Fruit fly (Drosophila melanogaster) whole organism, prepupa: Measurements from ENCODE around the gene lilli.

Experiments used
- Blimp-1 ChIP-seq: fragments of 200-800 bp; sonication (Bioruptor generic); optimal IDR thresholded peaks from 3 replicates; lab custom pipeline; 2017; ENCODE audit warnings: missing biosample characterization, missing genetic modification characterization, mild to moderate bottlenecking, moderate library complexity, missing genetic modification reagents
- CG10631 ChIP-seq: fragments of 200-800 bp; sonication (Bioruptor generic); optimal IDR thresholded peaks from 2 replicates; lab custom pipeline; 2016; ENCODE audit warnings: missing biosample characterization, missing genetic modification characterization
- CG10669 ChIP-seq: fragments of 200-800 bp; sonication (Bioruptor generic); optimal IDR thresholded peaks from 3 replicates; lab custom pipeline; 2018; ENCODE audit warnings: missing biosample characterization, mild to moderate bottlenecking, missing genetic modification characterization, moderate library complexity
- CG11294 ChIP-seq: fragments of 200-800 bp; sonication (Bioruptor generic); IDR thresholded peaks from 2 replicates; pipeline ENCODE4 v1.3.6; 2022; ENCODE audit warnings: missing biosample characterization, missing genetic modification characterization
- CG11762 ChIP-seq: fragments of 200-800 bp; sonication (Bioruptor generic); optimal IDR thresholded peaks from 3 replicates; lab custom pipeline; 2016; ENCODE audit warnings: missing biosample characterization, missing genetic modification characterization; ENCODE audit not compliant: insufficient read depth
- CG11902 ChIP-seq: fragments of 200-800 bp; sonication (Bioruptor generic); optimal IDR thresholded peaks from 3 replicates; lab custom pipeline; 2016; ENCODE audit warnings: missing biosample characterization, missing genetic modification characterization
- CG15336 ChIP-seq: fragments of 200-800 bp; sonication (Bioruptor generic); IDR thresholded peaks from 2 replicates; pipeline ENCODE4 v1.3.6; 2022; ENCODE audit warnings: missing biosample characterization, missing genetic modification characterization
- CG1621 ChIP-seq: fragments of 200-800 bp; sonication (Bioruptor generic); optimal IDR thresholded peaks from 3 replicates; lab custom pipeline; 2018; ENCODE audit warnings: missing biosample characterization, mild to moderate bottlenecking, missing genetic modification characterization
- CG16779 ChIP-seq: fragments of 200-800 bp; sonication (Bioruptor generic); optimal IDR thresholded peaks from 3 replicates; lab custom pipeline; 2017; ENCODE audit warnings: missing biosample characterization, mild to moderate bottlenecking, missing genetic modification characterization
- CG3032 ChIP-seq: fragments of 200-800 bp; optimal IDR thresholded peaks from 2 replicates; lab custom pipeline; 2019; ENCODE audit warnings: missing biosample characterization, mild to moderate bottlenecking, missing genetic modification characterization, moderate library complexity
- CG34406 ChIP-seq: fragments of 200-800 bp; sonication (Bioruptor generic); optimal IDR thresholded peaks from 3 replicates; lab custom pipeline; 2016; ENCODE audit warnings: missing biosample characterization, missing genetic modification characterization
- CG3919 ChIP-seq: fragments of 200-800 bp; sonication (Bioruptor generic); optimal IDR thresholded peaks from 3 replicates; lab custom pipeline; 2016; ENCODE audit warnings: missing biosample characterization, missing genetic modification characterization
- CG4318 ChIP-seq: fragments of 200-800 bp; sonication (Bioruptor generic); optimal IDR thresholded peaks from 3 replicates; lab custom pipeline; 2017; ENCODE audit warnings: missing biosample characterization, mild to moderate bottlenecking, missing genetic modification characterization
- CG6792 ChIP-seq: fragments of 200-800 bp; sonication (Bioruptor generic); optimal IDR thresholded peaks from 3 replicates; lab custom pipeline; 2016; ENCODE audit warnings: missing biosample characterization, missing genetic modification characterization
- CG6854 ChIP-seq: fragments of 200-800 bp; sonication (Bioruptor generic); optimal IDR thresholded peaks from 2 replicates; lab custom pipeline; 2017; ENCODE audit warnings: missing biosample characterization, mild to moderate bottlenecking, missing genetic modification characterization
- CG7368 ChIP-seq: fragments of 200-800 bp; sonication (Bioruptor generic); optimal IDR thresholded peaks from 3 replicates; lab custom pipeline; 2016; ENCODE audit warnings: missing biosample characterization, missing genetic modification characterization
- CG8119 ChIP-seq: fragments of 200-800 bp; sonication (Bioruptor generic); IDR thresholded peaks from 3 replicates; pipeline ENCODE4 v1.3.6; 2022; ENCODE audit warnings: missing biosample characterization, missing genetic modification characterization
- CG8319 ChIP-seq: fragments of 200-800 bp; sonication (Bioruptor generic); optimal IDR thresholded peaks from 3 replicates; lab custom pipeline; 2016; ENCODE audit warnings: missing biosample characterization, missing genetic modification characterization
- CG8632 ChIP-seq: fragments of 200-800 bp; sonication (Bioruptor generic); optimal IDR thresholded peaks from 3 replicates; lab custom pipeline; 2016; ENCODE audit warnings: missing biosample characterization, missing genetic modification characterization
- CG9139 ChIP-seq: fragments of 200-800 bp; sonication (Bioruptor generic); optimal IDR thresholded peaks from 3 replicates; lab custom pipeline; 2017; ENCODE audit warnings: missing biosample characterization, mild to moderate bottlenecking, missing genetic modification characterization
- Eip78C ChIP-seq: fragments of 200-800 bp; sonication (Bioruptor generic); peaks from one replicate; lab custom pipeline; 2016; ENCODE audit warnings: missing biosample characterization, missing genetic modification characterization
- Eip93F ChIP-seq: fragments of 200-800 bp; sonication (Bioruptor generic); optimal IDR thresholded peaks from 2 replicates; lab custom pipeline; 2016; ENCODE audit warnings: missing biosample characterization, mild to moderate bottlenecking, missing genetic modification characterization
- Ets21C ChIP-seq: fragments of 200-800 bp; sonication (Bioruptor generic); optimal IDR thresholded peaks from 3 replicates; lab custom pipeline; 2016; ENCODE audit warnings: missing biosample characterization, missing genetic modification characterization
- Ets96B ChIP-seq: fragments of 200-800 bp; optimal IDR thresholded peaks from 2 replicates; lab custom pipeline; 2019; ENCODE audit warnings: missing biosample characterization, mild to moderate bottlenecking, missing genetic modification characterization, moderate library complexity
- Hr38 ChIP-seq: sonication (Bioruptor generic); optimal IDR thresholded peaks from 2 replicates; lab custom pipeline; 2016; ENCODE audit warnings: missing biosample characterization, missing genetic modification characterization
- Hr4 ChIP-seq: fragments of 200-800 bp; sonication (Bioruptor generic); optimal IDR thresholded peaks from 3 replicates; lab custom pipeline; 2016; ENCODE audit warnings: missing biosample characterization, missing genetic modification characterization
- Met ChIP-seq: fragments of 200-800 bp; sonication (Bioruptor generic); optimal IDR thresholded peaks from 3 replicates; lab custom pipeline; 2016; ENCODE audit warnings: missing biosample characterization, missing genetic modification characterization
- OdsH ChIP-seq: fragments of 200-800 bp; sonication (Bioruptor generic); optimal IDR thresholded peaks from 3 replicates; lab custom pipeline; 2016; ENCODE audit warnings: missing biosample characterization, missing genetic modification characterization
- Smox ChIP-seq: fragments of 200-800 bp; sonication (Bioruptor generic); optimal IDR thresholded peaks from 3 replicates; lab custom pipeline; 2016; ENCODE audit warnings: missing biosample characterization, missing genetic modification characterization
- Sox102F ChIP-seq: fragments of 200-800 bp; sonication (Bioruptor generic); optimal IDR thresholded peaks from 2 replicates; lab custom pipeline; 2016; ENCODE audit warnings: missing biosample characterization, mild to moderate bottlenecking, missing genetic modification characterization
- Sox14 ChIP-seq: fragments of 200-800 bp; sonication (Bioruptor generic); optimal IDR thresholded peaks from 3 replicates; lab custom pipeline; 2016; ENCODE audit warnings: missing biosample characterization, missing genetic modification characterization
- Sox15 ChIP-seq: fragments of 200-800 bp; sonication (Bioruptor generic); optimal IDR thresholded peaks from 3 replicates; lab custom pipeline; 2016; ENCODE audit warnings: missing biosample characterization, missing genetic modification characterization
- achi ChIP-seq: fragments of 200-800 bp; sonication (Bioruptor generic); optimal IDR thresholded peaks from 3 replicates; lab custom pipeline; 2016; ENCODE audit warnings: missing biosample characterization, missing genetic modification characterization
- dac ChIP-seq: fragments of 200-800 bp; sonication (Bioruptor generic); optimal IDR thresholded peaks from 2 replicates; lab custom pipeline; 2017; ENCODE audit warnings: missing biosample characterization, mild to moderate bottlenecking, missing genetic modification characterization
- dsx ChIP-seq: fragments of 200-800 bp; optimal IDR thresholded peaks from 3 replicates; lab custom pipeline; 2019; ENCODE audit warnings: missing biosample characterization, mild to moderate bottlenecking, missing genetic modification characterization, moderate library complexity; ENCODE audit not compliant: poor library complexity, severe bottlenecking
- eg ChIP-seq: fragments of 200-800 bp; sonication (Bioruptor generic); IDR thresholded peaks from 3 replicates; pipeline ENCODE4 v1.3.6; 2022; ENCODE audit warnings: missing biosample characterization, missing genetic modification characterization
- fd59A ChIP-seq: fragments of 200-800 bp; sonication (Bioruptor generic); optimal IDR thresholded peaks from 2 replicates; lab custom pipeline; 2017; ENCODE audit warnings: missing biosample characterization, mild to moderate bottlenecking, missing genetic modification characterization, missing genetic modification reagents
- fd85E ChIP-seq: fragments of 200-800 bp; sonication (Bioruptor generic); optimal IDR thresholded peaks from 3 replicates; lab custom pipeline; 2016; ENCODE audit warnings: missing biosample characterization, missing genetic modification characterization
- fkh ChIP-seq: fragments of 200-800 bp; sonication (Bioruptor generic); optimal IDR thresholded peaks from 3 replicates; lab custom pipeline; 2017; ENCODE audit warnings: missing biosample characterization, mild to moderate bottlenecking, missing genetic modification characterization, moderate library complexity
- lz ChIP-seq: fragments of 200-800 bp; sonication (Bioruptor generic); optimal IDR thresholded peaks from 3 replicates; lab custom pipeline; 2016; ENCODE audit warnings: missing biosample characterization, missing genetic modification characterization
- pdm3 ChIP-seq: fragments of 200-800 bp; sonication (Bioruptor generic); optimal IDR thresholded peaks from 3 replicates; lab custom pipeline; 2016; ENCODE audit warnings: missing biosample characterization, missing genetic modification characterization
- salr ChIP-seq, 2 experiments: fragments of 200-800 bp; sonication (Bioruptor generic); optimal IDR thresholded peaks; 3 replicates each; lab custom pipeline; 2016 to 2018; ENCODE audit warnings: missing biosample characterization in 2 of 2, missing genetic modification characterization in 2 of 2, mild to moderate bottlenecking in 1 of 2
- ss ChIP-seq, 2 experiments: fragments of 200-800 bp; sonication (Bioruptor generic); optimal IDR thresholded peaks; 2 replicates in 1 of 2; 3 replicates in 1 of 2; lab custom pipeline; 2017 to 2018; ENCODE audit warnings: mild to moderate bottlenecking in 2 of 2, missing biosample characterization in 2 of 2, missing genetic modification characterization in 2 of 2, moderate library complexity in 1 of 2
- svp ChIP-seq: fragments of 200-800 bp; sonication (Bioruptor generic); peaks from one replicate; lab custom pipeline; 2016; ENCODE audit warnings: missing biosample characterization, missing genetic modification characterization
- topi ChIP-seq: fragments of 200-800 bp; sonication (Bioruptor generic); optimal IDR thresholded peaks from 3 replicates; lab custom pipeline; 2016; ENCODE audit warnings: missing biosample characterization, missing genetic modification characterization
- vri ChIP-seq: fragments of 200-800 bp; sonication (Bioruptor generic); optimal IDR thresholded peaks from 3 replicates; lab custom pipeline; 2016; ENCODE audit warnings: missing biosample characterization, mild to moderate bottlenecking, missing genetic modification characterization

lilli gene

DNA sequence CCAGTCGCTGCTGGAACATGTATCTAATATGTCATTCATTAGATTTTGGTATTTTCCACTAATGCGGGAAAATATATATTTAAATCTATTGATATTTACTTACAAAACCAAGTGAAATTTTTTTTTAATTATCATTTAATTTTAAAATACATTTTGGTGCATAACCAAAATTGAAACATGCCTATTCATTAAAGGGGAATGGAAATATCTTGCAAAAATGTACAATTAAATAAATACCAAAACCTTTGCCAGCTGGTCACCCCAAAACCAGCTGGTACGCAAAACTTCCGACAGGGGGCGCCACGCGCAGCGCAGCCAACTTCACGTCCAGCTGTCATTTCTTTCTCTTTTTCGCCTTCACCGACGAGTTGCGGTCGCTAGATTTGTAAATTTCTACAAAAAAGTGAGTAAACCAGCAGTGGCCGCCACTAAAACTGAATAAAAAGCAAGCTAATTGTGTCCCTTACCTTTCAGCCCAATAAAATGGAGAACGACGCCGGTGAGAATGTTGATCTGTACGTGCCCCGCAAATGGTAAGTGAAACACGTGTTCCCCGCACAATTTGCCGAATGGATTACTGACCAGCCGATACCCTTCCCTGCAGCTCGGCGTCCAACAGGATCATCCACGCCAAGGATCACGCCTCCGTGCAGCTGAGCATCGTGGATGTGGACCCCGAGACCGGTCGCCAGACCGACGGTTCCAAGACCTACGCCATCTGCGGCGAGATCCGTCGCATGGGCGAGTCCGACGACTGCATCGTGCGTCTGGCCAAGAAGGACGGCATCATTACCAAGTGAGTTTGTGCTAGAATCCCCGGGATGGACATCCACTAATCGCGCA lies 29.7 kb upstream of the lilli start, which contains the start of the genes CG3104 and RpS21 (continued):
- TF ChIP-seq CG8119 (GFP tag; lab: Robert Waterston, UW) (no peak), fkh (GFP tag; lab: Kevin White, UChicago) (peak; percentile 73), dac (peak; percentile 51), Hr4 (GFP tag; lab: Kevin White, UChicago) (peak; percentile 23), CG8319 (GFP tag; lab: Kevin White, UChicago) (peak; percentile 51), topi (GFP tag; lab: Kevin White, UChicago) (peak; percentile 71), Sox15 (GFP tag; lab: Kevin White, UChicago) (peak; percentile 60), Eip93F (GFP tag; lab: Kevin White, UChicago) (peak; percentile 79), CG3032 (tag; lab: Kevin White, UChicago) (peak; percentile 70), Smox (peak; percentile 65)

DNA sequence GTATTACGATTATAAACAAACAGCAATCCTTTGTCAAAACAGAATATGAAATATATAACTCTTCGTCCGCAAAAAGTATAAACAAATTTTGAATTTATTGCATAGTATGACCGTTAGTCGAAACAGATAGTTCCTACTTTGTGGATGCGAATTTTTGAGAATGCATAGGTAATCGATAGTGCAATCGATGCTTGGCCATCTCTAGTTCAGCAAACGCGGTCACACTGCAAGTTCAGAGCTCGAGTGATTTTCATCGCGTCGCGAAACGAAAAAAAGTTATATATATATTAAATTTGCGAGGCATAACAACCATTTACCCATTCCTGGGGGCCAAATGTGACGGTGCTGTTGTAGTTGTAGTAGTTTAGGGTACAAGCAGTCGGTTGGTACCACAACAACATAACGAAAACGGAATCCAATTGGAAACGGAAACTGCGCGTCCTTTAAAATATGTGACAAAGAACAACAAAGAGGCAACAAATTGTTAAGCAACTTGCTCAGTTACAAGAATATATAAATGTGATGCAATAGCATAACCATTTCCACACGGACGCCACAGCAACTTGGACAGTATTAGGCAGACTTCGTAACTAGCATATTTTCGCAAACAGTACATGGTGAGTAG lies 28.7 kb upstream of the lilli start, which contains the start of gene CG2991:
Gene CG2991, plus strand, starts transcription at position 205 of the 625 bp plus-strand sequence.
- TF ChIP-seq Sox15 (GFP tag; lab: Kevin White, UChicago) (no peak), CG1621 (tag; lab: Kevin White, UChicago) (no peak), CG6792 (no peak), Eip93F (GFP tag; lab: Kevin White, UChicago) (peak; percentile 61), Sox102F (GFP tag; lab: Kevin White, UChicago) (peak; percentile 58), CG16779 (tag; lab: Kevin White, UChicago) (no peak), CG10669 (GFP tag; lab: Kevin White, UChicago) (no peak), Hr38 (GFP tag; lab: Kevin White, UChicago) (no peak), CG15336 (peak; percentile 12; the same call in 1 of the 2 replicates), Blimp-1 (no peak), dsx (GFP tag; lab: Kevin White, UChicago) (peak; percentile 75), CG11902 (GFP tag; lab: Kevin White, UChicago) (no peak), CG8632 (no peak), CG9139 (GFP tag; lab: Kevin White, UChicago) (no peak), fd85E (GFP tag; lab: Kevin White, UChicago) (no peak), dac (no peak), Smox (peak; percentile 0), fkh (GFP tag; lab: Kevin White, UChicago) (no peak), CG8119 (GFP tag; lab: Robert Waterston, UW) (no peak), CG34406 (GFP tag; lab: Kevin White, UChicago) (no peak), vri (GFP tag; lab: Kevin White, UChicago) (peak; percentile 78), Ets96B (tag; lab: Kevin White, UChicago) (peak; percentile 3), CG3919 (peak; percentile 2), eg (GFP tag; lab: Robert Waterston, UW) (no peak), Ets21C (no peak), CG11294 (GFP tag; lab: Robert Waterston, UW) (no peak), salr (GFP tag; optimal IDR thresholded peaks at IDR 0.05; lab: Kevin White, UChicago) (no peak), CG7368 (GFP tag; lab: Kevin White, UChicago) (no peak), achi (GFP tag; lab: Kevin White, UChicago) (no peak), OdsH (no peak), pdm3 (GFP tag; lab: Kevin White, UChicago) (no peak), CG6854 (GFP tag; lab: Kevin White, UChicago) (peak; percentile 5), CG10631 (GFP tag; lab: Kevin White, UChicago) (no peak), Eip78C (GFP tag; lab: Kevin White, UChicago) (peak; percentile 73), topi (GFP tag; lab: Kevin White, UChicago) (peak; percentile 41), Met (GFP tag; lab: Kevin White, UChicago) (peak; percentile 1), CG11762 (GFP tag; lab: Kevin White, UChicago) (no peak), svp (peak; percentile 66), CG4318 (GFP tag; lab: Kevin White, UChicago) (no peak), Sox14 (GFP tag; lab: Kevin White, UChicago) (peak; percentile 78), fd59A (GFP tag; lab: Kevin White, UChicago) (no peak), lz (GFP tag; lab: Kevin White, UChicago) (peak; percentile 33), CG3032 (tag; lab: Kevin White, UChicago) (no peak), ss (GFP tag; optimal IDR thresholded peaks at IDR 0.05; lab: Kevin White, UChicago) (peak in 1 of 2 experiments; percentile 24)
